Fruit fly (Drosophila melanogaster): ENCODE measurements around the gene jet.

- TF ChIP-seq CG8478 (optimal IDR thresholded peaks at IDR 0.05) (no peak), CTCF (optimal IDR thresholded peaks at IDR 0.05) (no peak)
Measured at dm6 chr2L:4928340-4928739, 21.2 kb downstream of the jet start.
